Fruit fly (Drosophila melanogaster) whole organism, embryonic: ENCODE measurements around the gene CG18661.

Experiments
- Adf1 ChIP-seq: fragments of 200-800 bp; sonication (Bioruptor generic); IDR thresholded peaks from 2 replicates; pipeline ENCODE4 v1.3.6; 2022; ENCODE audit warnings: missing biosample characterization, missing genetic modification characterization
- CG10274 ChIP-seq: fragments of 200-800 bp; sonication (Bioruptor generic); optimal IDR thresholded peaks from 3 replicates; lab custom pipeline; 2017; ENCODE audit warnings: missing biosample characterization, mild to moderate bottlenecking, missing genetic modification characterization
- CG10366 ChIP-seq: fragments of 200-800 bp; sonication (Bioruptor generic); IDR thresholded peaks from 2 replicates; pipeline ENCODE4 v1.3.6; 2022; ENCODE audit warnings: missing biosample characterization, missing genetic modification characterization
- CG11085 ChIP-seq: fragments of 200-800 bp; sonication (Bioruptor generic); IDR thresholded peaks from 2 replicates; pipeline ENCODE4 v1.3.6; 2022; ENCODE audit warnings: missing biosample characterization, missing genetic modification characterization
- CG13624 ChIP-seq: fragments of 200-800 bp; sonication (Bioruptor generic); optimal IDR thresholded peaks from 2 replicates; lab custom pipeline; 2016; ENCODE audit warnings: missing biosample characterization, missing genetic modification characterization
- CG15514 ChIP-seq: fragments of 200-800 bp; sonication (Bioruptor generic); optimal IDR thresholded peaks from 3 replicates; lab custom pipeline; 2017; ENCODE audit warnings: missing biosample characterization, missing genetic modification characterization, mild to moderate bottlenecking, moderate library complexity, missing genetic modification reagents
- CG1602 ChIP-seq: fragments of 200-800 bp; sonication (Bioruptor generic); optimal IDR thresholded peaks from 3 replicates; lab custom pipeline; 2016; ENCODE audit warnings: missing biosample characterization, missing genetic modification characterization
- CG17361 ChIP-seq: fragments of 200-800 bp; sonication (Bioruptor generic); IDR thresholded peaks from 3 replicates; pipeline ENCODE4 v1.3.6; 2022; ENCODE audit warnings: missing biosample characterization, missing genetic modification characterization
- CG17612 ChIP-seq: fragments of 200-800 bp; sonication (Bioruptor generic); IDR thresholded peaks from 2 replicates; pipeline ENCODE4 v1.3.6; 2022; ENCODE audit warnings: missing biosample characterization, missing genetic modification characterization
- CG18764 ChIP-seq: fragments of 200-800 bp; sonication (Bioruptor generic); optimal IDR thresholded peaks from 3 replicates; lab custom pipeline; 2016; ENCODE audit warnings: missing biosample characterization, missing genetic modification characterization
- CG2875 ChIP-seq: fragments of 200-800 bp; sonication (Bioruptor generic); optimal IDR thresholded peaks from 2 replicates; lab custom pipeline; 2017; ENCODE audit warnings: missing biosample characterization, mild to moderate bottlenecking, missing genetic modification characterization, missing genetic modification reagents
- CG31365 ChIP-seq: fragments of 200-800 bp; sonication (Bioruptor generic); optimal IDR thresholded peaks from 2 replicates; lab custom pipeline; 2018; ENCODE audit warnings: missing biosample characterization, mild to moderate bottlenecking, missing genetic modification characterization
- CG3281 ChIP-seq: fragments of 200-800 bp; sonication (Bioruptor generic); optimal IDR thresholded peaks from 3 replicates; lab custom pipeline; 2017; ENCODE audit warnings: missing biosample characterization, mild to moderate bottlenecking, missing genetic modification characterization
- CG4360 ChIP-seq: fragments of 200-800 bp; sonication (Bioruptor generic); IDR thresholded peaks from 2 replicates; pipeline ENCODE4 v1.3.6; 2022; ENCODE audit warnings: missing biosample characterization, missing genetic modification characterization
- CG6689 ChIP-seq: fragments of 200-800 bp; sonication (Bioruptor generic); IDR thresholded peaks from 2 replicates; pipeline ENCODE4 v1.3.6; 2022; ENCODE audit warnings: missing biosample characterization, missing genetic modification characterization
- CG6791 ChIP-seq: fragments of 200-800 bp; sonication (Bioruptor generic); IDR thresholded peaks from 3 replicates; pipeline ENCODE4 v1.3.6; 2022; ENCODE audit warnings: missing biosample characterization, missing genetic modification characterization; ENCODE audit not compliant: partially characterized antibody
- CG7839 ChIP-seq: fragments of 200-800 bp; sonication (Bioruptor generic); optimal IDR thresholded peaks from 3 replicates; lab custom pipeline; 2018; ENCODE audit warnings: missing biosample characterization, mild to moderate bottlenecking, missing genetic modification characterization, moderate library complexity
- D19B ChIP-seq: fragments of 200-800 bp; sonication (Bioruptor generic); optimal IDR thresholded peaks from 2 replicates; lab custom pipeline; 2017; ENCODE audit warnings: missing biosample characterization, mild to moderate bottlenecking, missing genetic modification characterization
- Dip2 ChIP-seq: fragments of 200-800 bp; sonication (Bioruptor generic); IDR thresholded peaks from 2 replicates; pipeline ENCODE4 v1.3.6; 2022; ENCODE audit warnings: missing biosample characterization, missing genetic modification characterization
- Doc2 ChIP-seq: fragments of 200-800 bp; sonication (Bioruptor generic); IDR thresholded peaks from 2 replicates; pipeline ENCODE4 v1.3.6; 2022; ENCODE audit warnings: missing biosample characterization, missing genetic modification characterization
- Dref ChIP-seq: fragments of 200-800 bp; sonication (Bioruptor generic); IDR thresholded peaks from 2 replicates; pipeline ENCODE4 v1.3.6; 2022; ENCODE audit warnings: missing biosample characterization, missing genetic modification characterization
- Drgx ChIP-seq: fragments of 200-800 bp; sonication (Bioruptor generic); IDR thresholded peaks from 2 replicates; pipeline ENCODE4 v1.3.6; 2022; ENCODE audit warnings: missing biosample characterization, missing genetic modification characterization
- Lhr ChIP-seq: fragments of 200-800 bp; sonication (Bioruptor generic); optimal IDR thresholded peaks from 3 replicates; lab custom pipeline; 2017; ENCODE audit warnings: mild to moderate bottlenecking, missing biosample characterization, missing genetic modification reagents, missing genetic modification characterization
- NfI ChIP-seq: fragments of 200-800 bp; sonication (Bioruptor generic); optimal IDR thresholded peaks from 3 replicates; lab custom pipeline; 2018; ENCODE audit warnings: missing biosample characterization, mild to moderate bottlenecking, missing genetic modification characterization, moderate library complexity
- Pdp1 ChIP-seq, 2 experiments: fragments of 200-800 bp; sonication (Bioruptor generic); optimal IDR thresholded peaks; 3 replicates each; lab custom pipeline; 2016; ENCODE audit warnings: missing biosample characterization in 2 of 2, missing genetic modification characterization in 2 of 2, mild to moderate bottlenecking in 1 of 2, moderate library complexity in 1 of 2
- Poxn ChIP-seq: fragments of 200-800 bp; sonication (Bioruptor generic); IDR thresholded peaks from 2 replicates; pipeline ENCODE4 v1.3.6; 2022; ENCODE audit warnings: missing biosample characterization, missing genetic modification characterization
- ato ChIP-seq: fragments of 200-800 bp; sonication (Bioruptor generic); IDR thresholded peaks from 2 replicates; pipeline ENCODE4 v1.3.6; 2022; ENCODE audit warnings: missing biosample characterization, missing genetic modification characterization; ENCODE audit not compliant: partially characterized antibody
- cg ChIP-seq: fragments of 200-800 bp; sonication (Bioruptor generic); optimal IDR thresholded peaks from 3 replicates; lab custom pipeline; 2019; ENCODE audit warnings: missing biosample characterization, mild to moderate bottlenecking, missing genetic modification characterization, moderate library complexity
- chinmo ChIP-seq: fragments of 200-800 bp; sonication (Bioruptor generic); IDR thresholded peaks from 4 replicates; pipeline ENCODE4 v1.3.6; 2022; ENCODE audit warnings: missing biosample characterization, missing genetic modification characterization; ENCODE audit not compliant: partially characterized antibody
- crc ChIP-seq: fragments of 200-800 bp; sonication (Bioruptor generic); optimal IDR thresholded peaks from 2 replicates; lab custom pipeline; 2016; ENCODE audit warnings: missing biosample characterization, missing genetic modification characterization
- dimm ChIP-seq: fragments of 200-800 bp; sonication (Bioruptor generic); IDR thresholded peaks from 2 replicates; pipeline ENCODE4 v1.3.6; 2022; ENCODE audit warnings: missing biosample characterization, missing genetic modification characterization
- dpn ChIP-seq, 2 experiments: fragments of 200-800 bp; sonication (Bioruptor generic); optimal IDR thresholded peaks; 3 replicates each; lab custom pipeline; 2016; ENCODE audit warnings: missing biosample characterization in 2 of 2, missing genetic modification characterization in 2 of 2
- ewg ChIP-seq: fragments of 200-800 bp; sonication (Bioruptor generic); optimal IDR thresholded peaks from 3 replicates; lab custom pipeline; 2017; ENCODE audit warnings: mild to moderate bottlenecking, missing biosample characterization, missing genetic modification reagents, missing genetic modification characterization
- fd3F ChIP-seq: fragments of 200-800 bp; sonication (Bioruptor generic); optimal IDR thresholded peaks from 2 replicates; lab custom pipeline; 2018; ENCODE audit warnings: missing biosample characterization, mild to moderate bottlenecking, missing genetic modification characterization, moderate library complexity
- gsb-n ChIP-seq: fragments of 200-800 bp; sonication (Bioruptor generic); optimal IDR thresholded peaks from 3 replicates; lab custom pipeline; 2018; ENCODE audit warnings: missing biosample characterization, mild to moderate bottlenecking, missing genetic modification characterization
- kay ChIP-seq: fragments of 200-800 bp; sonication (Bioruptor generic); optimal IDR thresholded peaks from 2 replicates; lab custom pipeline; 2016; ENCODE audit warnings: missing biosample characterization, missing genetic modification characterization
- nerfin-2 ChIP-seq: fragments of 200-800 bp; sonication (Bioruptor generic); IDR thresholded peaks from 2 replicates; pipeline ENCODE4 v1.3.6; 2022; ENCODE audit warnings: missing biosample characterization, missing genetic modification characterization; ENCODE audit not compliant: partially characterized antibody
- nmo ChIP-seq: fragments of 200-800 bp; sonication (Bioruptor generic); optimal IDR thresholded peaks from 2 replicates; lab custom pipeline; 2018; ENCODE audit warnings: missing biosample characterization, mild to moderate bottlenecking, missing genetic modification characterization, moderate library complexity
- odd ChIP-seq: fragments of 200-800 bp; sonication (Bioruptor generic); optimal IDR thresholded peaks from 2 replicates; lab custom pipeline; 2017; ENCODE audit warnings: missing biosample characterization, mild to moderate bottlenecking, missing genetic modification characterization
- p53 ChIP-seq: fragments of 200-800 bp; sonication (Bioruptor generic); optimal IDR thresholded peaks from 2 replicates; lab custom pipeline; 2016; ENCODE audit warnings: missing biosample characterization, missing genetic modification characterization
- pfk ChIP-seq: fragments of 200-800 bp; sonication (Bioruptor generic); optimal IDR thresholded peaks from 2 replicates; lab custom pipeline; 2018; ENCODE audit warnings: missing biosample characterization, mild to moderate bottlenecking, missing genetic modification characterization, moderate library complexity
- repo ChIP-seq: fragments of 200-800 bp; sonication (Bioruptor generic); optimal IDR thresholded peaks from 2 replicates; lab custom pipeline; 2016; ENCODE audit warnings: missing biosample characterization, missing genetic modification characterization
- sqz ChIP-seq: fragments of 200-800 bp; sonication (Bioruptor generic); optimal IDR thresholded peaks from 3 replicates; lab custom pipeline; 2018; ENCODE audit warnings: missing biosample characterization, mild to moderate bottlenecking, missing genetic modification characterization
- sr ChIP-seq: fragments of 200-800 bp; sonication (Bioruptor generic); IDR thresholded peaks from 3 replicates; pipeline ENCODE4 v1.3.6; 2022; ENCODE audit warnings: missing biosample characterization, missing genetic modification characterization
- tap ChIP-seq: fragments of 200-800 bp; optimal IDR thresholded peaks from 3 replicates; lab custom pipeline; 2019; ENCODE audit warnings: missing biosample characterization, mild to moderate bottlenecking, missing genetic modification characterization, moderate library complexity
- tio ChIP-seq: fragments of 200-800 bp; sonication (Bioruptor generic); optimal IDR thresholded peaks from 2 replicates; lab custom pipeline; 2017; ENCODE audit warnings: missing biosample characterization, missing genetic modification characterization, inconsistent platforms
- tna ChIP-seq: fragments of 200-800 bp; sonication (Bioruptor generic); IDR thresholded peaks from 2 replicates; pipeline ENCODE4 v1.3.6; 2022; ENCODE audit warnings: missing biosample characterization, missing genetic modification characterization; ENCODE audit not compliant: partially characterized antibody
- trh ChIP-seq: fragments of 200-800 bp; sonication (Bioruptor generic); optimal IDR thresholded peaks from 2 replicates; lab custom pipeline; 2016; ENCODE audit warnings: missing biosample characterization, missing genetic modification characterization
- vvl ChIP-seq: fragments of 200-800 bp; sonication (Bioruptor generic); IDR thresholded peaks from 2 replicates; pipeline ENCODE4 v1.3.6; 2022; ENCODE audit warnings: missing biosample characterization, missing genetic modification characterization
- wdn ChIP-seq: fragments of 200-800 bp; sonication (Bioruptor generic); IDR thresholded peaks from 2 replicates; pipeline ENCODE4 v1.3.6; 2022; ENCODE audit warnings: missing biosample characterization, missing genetic modification characterization
- yki ChIP-seq: fragments of >200 bp; optimal IDR thresholded peaks from 3 replicates; lab custom pipeline; 2018

The CG18661 gene

dm6 chr2L:8997285-8997684, at the start of gene CG18661, which contains the start of gene alien (continued):
- TF ChIP-seq sqz (GFP tag; lab: Kevin White, UChicago) (peak; percentile 57), CG10274 (GFP tag; lab: Kevin White, UChicago) (no peak), NfI (GFP tag; lab: Kevin White, UChicago) (peak; percentile 95), tna (GFP tag; lab: Robert Waterston, UW) (no peak), CG3281 (peak; percentile 35), nerfin-2 (peak; percentile 33; the same call in 1 of the 2 replicates), chinmo (GFP tag; lab: Robert Waterston, UW) (no peak), nmo (peak; percentile 82), CG18764 (GFP tag; lab: Kevin White, UChicago) (peak; percentile 48), dimm (GFP tag; lab: Robert Waterston, UW) (peak; percentile 89), Poxn (peak; percentile 54; the same call in 1 of the 2 replicates), gsb-n (tag; lab: Kevin White, UChicago) (peak; percentile 60), tap (tag; lab: Kevin White, UChicago) (no peak), CG11085 (peak; percentile 86), trh (GFP tag; lab: Kevin White, UChicago) (peak; percentile 91), CG2875 (GFP tag; lab: Kevin White, UChicago) (peak; percentile 11), Doc2 (0 out of 2 replicates have a peak, but pooled peaks have one; percentile 6), CG17361 (GFP tag; lab: Robert Waterston, UW) (peak; percentile 73), dpn (GFP tag; optimal IDR thresholded peaks at IDR 0.05; lab: Kevin White, UChicago) (peak; percentile 93 to 96), CG7839 (tag; lab: Kevin White, UChicago) (peak; percentile 87), fd3F (peak; percentile 44), tio (GFP tag; lab: Kevin White, UChicago) (peak; percentile 36), repo (GFP tag; lab: Kevin White, UChicago) (peak; percentile 84), Pdp1 (GFP tag; optimal IDR thresholded peaks at IDR 0.05; lab: Kevin White, UChicago) (peak; percentile 75 to 97), cg (GFP tag; lab: Kevin White, UChicago) (no peak), Lhr (GFP tag; lab: Kevin White, UChicago) (peak; percentile 87), CG13624 (peak; percentile 85), wdn (GFP tag; lab: Robert Waterston, UW) (peak; percentile 77), odd (no peak), CG4360 (no peak), ato (GFP tag; lab: Robert Waterston, UW) (peak; percentile 36; the same call in 1 of the 2 replicates), CG17612 (GFP tag; lab: Robert Waterston, UW) (peak; percentile 45), yki (lab: Kevin White, UChicago) (peak; percentile 3), CG1602 (GFP tag; lab: Kevin White, UChicago) (peak; percentile 76), Dip2 (GFP tag; lab: Robert Waterston, UW) (no peak), pfk (no peak), p53 (GFP tag; lab: Kevin White, UChicago) (peak; percentile 91), CG6689 (GFP tag; lab: Robert Waterston, UW) (peak; percentile 76), vvl (GFP tag; lab: Robert Waterston, UW) (peak; percentile 92), CG10366 (GFP tag; lab: Robert Waterston, UW) (peak; percentile 97), Drgx (GFP tag; lab: Robert Waterston, UW) (peak; percentile 75), CG6791 (GFP tag; lab: Robert Waterston, UW) (no peak), crc (GFP tag; lab: Kevin White, UChicago) (peak; percentile 89), kay (GFP tag; lab: Kevin White, UChicago) (peak; percentile 96), CG15514 (GFP tag; lab: Kevin White, UChicago) (peak; percentile 65), ewg (peak; percentile 80), Adf1 (GFP tag; lab: Robert Waterston, UW) (peak; percentile 55), Dref (GFP tag; lab: Robert Waterston, UW) (peak; percentile 74), D19B (peak; percentile 43), CG31365 (no peak), sr (GFP tag; lab: Robert Waterston, UW) (peak; percentile 73; the same call in 1 of the 3 replicates)
